Fruit fly (Drosophila melanogaster): Measurements from ENCODE around the gene CG10343.

CG10343 gene

dm6 chr2L:18677910-18678639 lies 25.2 kb upstream of the CG10343 start:
- TF ChIP-seq CG32121 (GFP tag; IDR thresholded peaks at IDR 0.05), result 0 out of 2 replicates have a peak, but pooled peaks have one; percentile 7
- no peak for TF ChIP-seq CG34367 (tag; optimal IDR thresholded peaks at IDR 0.05)
- TF ChIP-seq Snoo (tag; optimal IDR thresholded peaks at IDR 0.05), result peak; percentile 39
- TF ChIP-seq CG15710 (tag; optimal IDR thresholded peaks at IDR 0.05), result peak; percentile 30

- TF ChIP-seq gl (tag; optimal IDR thresholded peaks at IDR 0.05) (no peak), CG8159 (tag; optimal IDR thresholded peaks at IDR 0.05) (no peak), CG8301 (tag; optimal IDR thresholded peaks at IDR 0.05) (no peak), Pif1A (GFP tag; optimal IDR thresholded peaks at IDR 0.05) (no peak), Ets98B (GFP tag; IDR thresholded peaks at IDR 0.05) (no peak), fd96Ca (GFP tag; IDR thresholded peaks at IDR 0.05) (no peak), rn (GFP tag; IDR thresholded peaks at IDR 0.05) (no peak), CG32121 (GFP tag; IDR thresholded peaks at IDR 0.05) (no peak), CG17806 (tag; optimal IDR thresholded peaks at IDR 0.05) (no peak), CG14655 (GFP tag; optimal IDR thresholded peaks at IDR 0.05) (no peak), EcR (GFP tag; optimal IDR thresholded peaks at IDR 0.05) (no peak)
These were observed 21.4 kb upstream of the CG10343 start, which contains the start of gene tos for dm6 chr2L:18681903-18682302. Gene tos, minus strand, starts transcription at chr2L:18682075.

- TF ChIP-seq Ets98B (GFP tag; IDR thresholded peaks at IDR 0.05) (no peak), CG32121 (GFP tag; IDR thresholded peaks at IDR 0.05) (no peak), CG34367 (tag; optimal IDR thresholded peaks at IDR 0.05) (no peak), CG8301 (tag; optimal IDR thresholded peaks at IDR 0.05) (no peak), CG14655 (GFP tag; optimal IDR thresholded peaks at IDR 0.05) (no peak)
These were observed 15.4 kb upstream of the CG10343 start for dm6 chr2L:18687827-18688226.

- TF ChIP-seq D1 (tag; optimal IDR thresholded peaks at IDR 0.05), result no peak
- no peak for TF ChIP-seq rn (GFP tag; IDR thresholded peaks at IDR 0.05)
- no peak for TF ChIP-seq Snoo (tag; optimal IDR thresholded peaks at IDR 0.05)
- TF ChIP-seq CG4496 (GFP tag; IDR thresholded peaks at IDR 0.05), result 0 out of 3 replicates have a peak, but pooled peaks have one; percentile 19
- TF ChIP-seq CG17806 (tag; optimal IDR thresholded peaks at IDR 0.05), result no peak
- TF ChIP-seq CG32121 (GFP tag; IDR thresholded peaks at IDR 0.05), result no peak
- TF ChIP-seq Pif1A (GFP tag; optimal IDR thresholded peaks at IDR 0.05), result no peak
- no peak for TF ChIP-seq CG13204 (GFP tag; optimal IDR thresholded peaks at IDR 0.05)
- no peak for TF ChIP-seq CG8159 (tag; optimal IDR thresholded peaks at IDR 0.05)
- TF ChIP-seq EcR (GFP tag; optimal IDR thresholded peaks at IDR 0.05), result no peak
- no peak for TF ChIP-seq Ets98B (GFP tag; IDR thresholded peaks at IDR 0.05)
- peak; percentile 13; the same call in 1 of the 2 replicates for TF ChIP-seq CG10348 (GFP tag; IDR thresholded peaks at IDR 0.05)
- no peak for TF ChIP-seq CG9948 (tag; optimal IDR thresholded peaks at IDR 0.05)
- TF ChIP-seq fd96Ca (GFP tag; IDR thresholded peaks at IDR 0.05), result 0 out of 3 replicates have a peak, but pooled peaks have one; percentile 33
- no peak for TF ChIP-seq gl (tag; optimal IDR thresholded peaks at IDR 0.05)
These were observed 14.5 kb upstream of the CG10343 start, which contains the start of gene msl-1 for dm6 chr2L:18688646-18689296. Gene msl-1, minus strand, starts transcription at chr2L:18688800.

dm6 chr2L:18689376-18689775 lies 13.9 kb upstream of the CG10343 start, which contains the start of gene CG10336:
Gene CG10336, plus strand, starts transcription at chr2L:18689528.
- TF ChIP-seq rn (GFP tag; IDR thresholded peaks at IDR 0.05) (no peak), CG4496 (GFP tag; IDR thresholded peaks at IDR 0.05) (no peak), CG14655 (GFP tag; optimal IDR thresholded peaks at IDR 0.05) (no peak), CG34367 (tag; optimal IDR thresholded peaks at IDR 0.05) (no peak), CG9948 (tag; optimal IDR thresholded peaks at IDR 0.05) (no peak), CG32121 (GFP tag; IDR thresholded peaks at IDR 0.05) (no peak), Pif1B (GFP tag; optimal IDR thresholded peaks at IDR 0.05) (no peak), CG13204 (GFP tag; optimal IDR thresholded peaks at IDR 0.05) (no peak), Pif1A (GFP tag; optimal IDR thresholded peaks at IDR 0.05) (no peak), D1 (tag; optimal IDR thresholded peaks at IDR 0.05) (no peak), CG15710 (tag; optimal IDR thresholded peaks at IDR 0.05) (no peak), Ets98B (GFP tag; IDR thresholded peaks at IDR 0.05) (no peak), CG17806 (tag; optimal IDR thresholded peaks at IDR 0.05) (no peak), fd96Ca (GFP tag; IDR thresholded peaks at IDR 0.05) (no peak), CG10348 (GFP tag; IDR thresholded peaks at IDR 0.05) (no peak), CG8159 (tag; optimal IDR thresholded peaks at IDR 0.05) (no peak), Snoo (tag; optimal IDR thresholded peaks at IDR 0.05) (no peak), EcR (GFP tag; optimal IDR thresholded peaks at IDR 0.05) (no peak), CG12605 (GFP tag; IDR thresholded peaks at IDR 0.05) (no peak)

All from whole organism, pupa.